Worm (Caenorhabditis elegans) whole organism, L1 larva: ENCODE measurements around the gene act-2.

Source experiments
- C04F5.9 ChIP-seq: sonication (generic microtip); optimal IDR thresholded peaks from 2 replicates; lab custom pipeline; 2016; ENCODE audit warnings: missing genetic modification characterization, missing compliant biosample characterization
- C16A3.4 ChIP-seq: fragments of 150-350 bp; optimal IDR thresholded peaks from 2 replicates; lab custom pipeline; 2014; ENCODE audit warnings: missing biosample characterization, missing genetic modification characterization
- C34B4.2 ChIP-seq: sonication (generic microtip); optimal IDR thresholded peaks from 2 replicates; lab custom pipeline; 2017; ENCODE audit warnings: mild to moderate bottlenecking, missing genetic modification characterization, missing compliant biosample characterization
- Y116A8C.19 ChIP-seq: sonication (generic microtip); optimal IDR thresholded peaks from 2 replicates; lab custom pipeline; 2016; ENCODE audit warnings: missing compliant biosample characterization, missing genetic modification characterization, borderline replicate concordance
- aly-2 ChIP-seq: fragments of 150-350 bp; optimal IDR thresholded peaks from 2 replicates; lab custom pipeline; 2014; ENCODE audit warnings: missing biosample characterization, missing genetic modification characterization
- ceh-63 ChIP-seq: fragments of 200-800 bp; sonication (Bioruptor generic); optimal IDR thresholded peaks from 2 replicates; lab custom pipeline; 2018; ENCODE audit warnings: mild to moderate bottlenecking, missing genetic modification characterization, missing compliant biosample characterization
- ceh-82 ChIP-seq, 3 experiments: fragments of 150-350 bp in 1 of 3; sonication (generic microtip) in 2 of 3; optimal IDR thresholded peaks; 2 replicates each; lab custom pipeline; 2014 to 2017; ENCODE audit warnings: missing biosample characterization in 3 of 3, missing genetic modification characterization in 3 of 3
- ceh-88 ChIP-seq: fragments of 200-800 bp; sonication (Bioruptor generic); IDR thresholded peaks from 2 replicates; pipeline ENCODE4 v1.3.6; 2022; ENCODE audit warnings: missing genetic modification characterization, missing compliant biosample characterization
- ceh-90 ChIP-seq: sonication (generic microtip); optimal IDR thresholded peaks from 2 replicates; lab custom pipeline; 2016; ENCODE audit warnings: missing genetic modification characterization, missing compliant biosample characterization
- dpl-1 ChIP-seq, 3 experiments: fragments of 150-350 bp in 2 of 3; sonication (generic microtip) in 1 of 3; optimal IDR thresholded peaks; 2 replicates each; lab custom pipeline; 2014 to 2017; ENCODE audit warnings: missing biosample characterization in 3 of 3, missing genetic modification characterization in 3 of 3, missing genetic modification reagents in 3 of 3
- egl-13 ChIP-seq: sonication (generic microtip); optimal IDR thresholded peaks from 2 replicates; lab custom pipeline; 2016; ENCODE audit warnings: missing genotype, missing genetic modification reagents, missing genetic modification characterization, missing compliant biosample characterization
- egl-27 ChIP-seq, 2 experiments: fragments of 150-350 bp in 1 of 2; sonication (generic microtip); optimal IDR thresholded peaks; 3 replicates each; lab custom pipeline; 2017 to 2018; ENCODE audit warnings: missing biosample characterization in 2 of 2, missing genetic modification characterization in 2 of 2, missing genetic modification reagents in 2 of 2
- ets-5 ChIP-seq: fragments of 200-800 bp; sonication (Bioruptor generic); IDR thresholded peaks from 2 replicates; pipeline ENCODE4 v1.3.6; 2022; ENCODE audit warnings: missing genetic modification characterization, missing compliant biosample characterization
- fkh-10 ChIP-seq: sonication (generic microtip); optimal IDR thresholded peaks from 2 replicates; lab custom pipeline; 2017; ENCODE audit warnings: missing biosample characterization, missing genetic modification reagents, missing genetic modification characterization
- fkh-8 ChIP-seq: sonication (generic microtip); optimal IDR thresholded peaks from 2 replicates; lab custom pipeline; 2016; ENCODE audit warnings: mild to moderate bottlenecking, missing genetic modification characterization, missing compliant biosample characterization
- fos-1 ChIP-seq: fragments of 150-350 bp; optimal IDR thresholded peaks from 2 replicates; lab custom pipeline; 2014; ENCODE audit warnings: missing biosample characterization, missing genetic modification characterization
- grh-1 ChIP-seq: fragments of 200-800 bp; sonication (Bioruptor generic); IDR thresholded peaks from 2 replicates; pipeline ENCODE4 v1.3.6; 2022; ENCODE audit warnings: missing genetic modification reagents, missing genetic modification characterization, missing compliant biosample characterization
- hlh-17 ChIP-seq: fragments of 200-800 bp; sonication (Bioruptor generic); optimal IDR thresholded peaks from 2 replicates; lab custom pipeline; 2018; ENCODE audit warnings: missing genetic modification characterization, mild to moderate bottlenecking, missing compliant biosample characterization, moderate library complexity, borderline replicate concordance
- hlh-4 ChIP-seq: sonication (generic microtip); optimal IDR thresholded peaks from 2 replicates; lab custom pipeline; 2016; ENCODE audit warnings: mild to moderate bottlenecking, missing genetic modification characterization, missing compliant biosample characterization
- isw-1 ChIP-seq: fragments of 200-800 bp; sonication (Bioruptor generic); IDR thresholded peaks from 2 replicates; pipeline ENCODE4 v1.3.6; 2022; ENCODE audit warnings: missing genetic modification characterization, missing compliant biosample characterization
- lin-14 ChIP-seq: fragments of 200-800 bp; sonication (Bioruptor generic); optimal IDR thresholded peaks from 2 replicates; lab custom pipeline; 2018; ENCODE audit warnings: mild to moderate bottlenecking, missing genetic modification characterization, moderate library complexity, missing compliant biosample characterization
- lsy-2 ChIP-seq, 2 experiments: fragments of 150-350 bp; optimal IDR thresholded peaks; 2 replicates each; lab custom pipeline; 2014; ENCODE audit warnings: missing biosample characterization in 2 of 2, missing genetic modification characterization in 2 of 2
- mef-2 ChIP-seq: fragments of 150-350 bp; optimal IDR thresholded peaks from 2 replicates; lab custom pipeline; 2014; ENCODE audit warnings: missing biosample characterization, missing genetic modification characterization
- nhr-19 ChIP-seq: fragments of 200-800 bp; sonication (Bioruptor generic); conservative IDR thresholded peaks from 2 replicates; pipeline ENCODE4 v1.3.6; 2022; ENCODE audit warnings: missing genetic modification characterization, missing compliant biosample characterization
- nhr-20 ChIP-seq: sonication (generic microtip); optimal IDR thresholded peaks from 2 replicates; lab custom pipeline; 2016; ENCODE audit warnings: mild to moderate bottlenecking, missing genetic modification characterization, missing compliant biosample characterization
- nhr-237 ChIP-seq: fragments of 150-350 bp; optimal IDR thresholded peaks from 2 replicates; lab custom pipeline; 2014; ENCODE audit warnings: missing biosample characterization, missing genetic modification characterization
- nhr-47 ChIP-seq: sonication (generic microtip); optimal IDR thresholded peaks from 2 replicates; lab custom pipeline; 2016; ENCODE audit warnings: mild to moderate bottlenecking, missing genetic modification characterization, moderate library complexity, missing compliant biosample characterization
- nhr-71 ChIP-seq: sonication (generic microtip); optimal IDR thresholded peaks from 2 replicates; lab custom pipeline; 2016; ENCODE audit warnings: mild to moderate bottlenecking, missing genetic modification characterization, moderate library complexity, missing compliant biosample characterization
- nhr-76 ChIP-seq: sonication (generic microtip); optimal IDR thresholded peaks from 2 replicates; lab custom pipeline; 2017; ENCODE audit warnings: missing biosample characterization, missing genetic modification characterization
- nhr-77 ChIP-seq: fragments of 150-350 bp; optimal IDR thresholded peaks from 2 replicates; lab custom pipeline; 2014; ENCODE audit warnings: missing biosample characterization, missing genetic modification characterization
- pag-3 ChIP-seq: sonication (generic microtip); optimal IDR thresholded peaks from 2 replicates; lab custom pipeline; 2017; ENCODE audit warnings: missing genetic modification characterization, mild to moderate bottlenecking, missing compliant biosample characterization, antibody characterized with exemption, borderline replicate concordance; ENCODE audit not compliant: insufficient read depth
- rnt-1 ChIP-seq: sonication (generic microtip); optimal IDR thresholded peaks from 2 replicates; lab custom pipeline; 2016; ENCODE audit warnings: mild to moderate bottlenecking, missing genetic modification characterization, moderate library complexity, missing compliant biosample characterization
- skn-1 ChIP-seq: fragments of 150-350 bp; optimal IDR thresholded peaks from 2 replicates; lab custom pipeline; 2014; ENCODE audit warnings: missing biosample characterization, missing genetic modification characterization
- sptf-1 ChIP-seq: fragments of 150-350 bp; optimal IDR thresholded peaks from 2 replicates; lab custom pipeline; 2014; ENCODE audit warnings: missing biosample characterization, missing genetic modification characterization
- swsn-7 ChIP-seq: sonication (generic microtip); optimal IDR thresholded peaks from 2 replicates; lab custom pipeline; 2016; ENCODE audit warnings: missing genetic modification characterization, missing compliant biosample characterization
- tbx-2 ChIP-seq: sonication (generic microtip); optimal IDR thresholded peaks from 2 replicates; lab custom pipeline; 2016; ENCODE audit warnings: missing genetic modification characterization, missing compliant biosample characterization
- unc-30 ChIP-seq: sonication (generic microtip); optimal IDR thresholded peaks from 2 replicates; lab custom pipeline; 2017; ENCODE audit warnings: missing biosample characterization, missing genetic modification characterization
- unc-62 ChIP-seq: fragments of 150-350 bp; optimal IDR thresholded peaks from 2 replicates; lab custom pipeline; 2014; ENCODE audit warnings: missing biosample characterization, missing genetic modification reagents, missing genetic modification characterization
- unc-86 ChIP-seq: sonication (generic microtip); optimal IDR thresholded peaks from 2 replicates; lab custom pipeline; 2016; ENCODE audit warnings: missing genetic modification characterization, missing compliant biosample characterization
- unc-98 ChIP-seq: fragments of 200-800 bp; sonication (Bioruptor generic); IDR thresholded peaks from 2 replicates; pipeline ENCODE4 v1.3.6; 2022; ENCODE audit warnings: missing genetic modification characterization, missing compliant biosample characterization
- xbp-1 ChIP-seq: sonication (generic microtip); optimal IDR thresholded peaks from 2 replicates; lab custom pipeline; 2016; ENCODE audit warnings: missing genetic modification characterization, missing compliant biosample characterization
- zag-1 ChIP-seq: fragments of 150-350 bp; optimal IDR thresholded peaks from 2 replicates; lab custom pipeline; 2014; ENCODE audit warnings: missing biosample characterization, missing genetic modification characterization
- zip-4 ChIP-seq: fragments of 200-800 bp; sonication (Bioruptor generic); optimal IDR thresholded peaks from 2 replicates; lab custom pipeline; 2018; ENCODE audit warnings: mild to moderate bottlenecking, missing genetic modification characterization, moderate library complexity, missing compliant biosample characterization

The act-2 gene

DNA sequence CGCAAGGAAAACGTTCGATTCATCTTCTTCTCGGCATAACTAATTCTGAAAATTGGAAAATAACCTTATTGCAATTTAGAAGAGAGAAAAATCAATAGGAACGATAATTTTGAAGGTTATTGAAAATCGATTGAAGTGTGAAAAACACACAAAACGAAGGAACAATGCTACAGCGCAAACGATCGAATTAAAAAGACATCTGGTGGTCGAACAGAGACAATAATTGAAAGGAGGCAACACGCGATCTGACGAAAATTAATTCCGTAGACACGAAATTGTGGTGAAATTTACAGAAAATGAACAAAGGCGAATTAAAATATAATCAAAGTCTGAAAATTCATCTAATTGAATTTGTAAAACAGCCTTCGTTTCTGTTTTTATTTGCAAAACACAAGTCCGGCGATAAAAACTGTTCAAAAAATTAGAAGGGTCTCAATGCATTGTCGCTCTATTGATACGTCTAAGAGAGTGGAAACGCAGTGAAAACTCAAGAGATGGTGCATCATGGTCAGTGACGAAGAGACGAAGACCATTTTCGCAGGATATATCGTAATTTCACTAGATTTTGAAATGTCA is 38.5 kb downstream of the act-2 start, which contains the start of gene pak-2 (continued):
- TF ChIP-seq fkh-8 (tag; lab: Kevin White, UChicago) (peak; percentile 85), mef-2 (no peak), lin-14 (GFP tag; lab: Kevin White, UChicago) (peak; percentile 95), fos-1 (tag; lab: Kevin White, UChicago) (peak; percentile 60), unc-98 (peak; percentile 76; the same call in 1 of the 2 replicates), ceh-90 (tag; lab: Kevin White, UChicago) (peak; percentile 64), zag-1 (tag; lab: Kevin White, UChicago) (peak; percentile 31), zip-4 (no peak), aly-2 (tag; lab: Kevin White, UChicago) (peak; percentile 53), dpl-1 (GFP tag; optimal IDR thresholded peaks at IDR 0.05; lab: Kevin White, UChicago) (peak; percentile 61 to 77 (median 68)), ceh-63 (peak; percentile 87), unc-62 (GFP tag; lab: Kevin White, UChicago) (no peak), rnt-1 (peak; percentile 88), nhr-19 (peak; percentile 80), Y116A8C.19 (no peak), xbp-1 (tag; lab: Kevin White, UChicago) (peak; percentile 83), unc-86 (tag; lab: Kevin White, UChicago) (peak; percentile 73), egl-27 (tag; optimal IDR thresholded peaks at IDR 0.05; lab: Kevin White, UChicago) (no peak), pag-3 (tag; lab: Kevin White, UChicago) (no peak), C04F5.9 (tag; lab: Kevin White, UChicago) (peak; percentile 70), nhr-237 (tag; lab: Kevin White, UChicago) (peak; percentile 59), C16A3.4 (peak; percentile 96), ceh-88 (GFP tag; lab: Robert Waterston, UW) (peak; percentile 85), nhr-76 (tag; lab: Kevin White, UChicago) (no peak), isw-1 (peak; percentile 87), skn-1 (tag; lab: Kevin White, UChicago) (peak; percentile 38), ceh-82 (tag; optimal IDR thresholded peaks at IDR 0.05; lab: Kevin White, UChicago) (peak; percentile 32 to 64 (median 59)), hlh-17 (no peak), tbx-2 (tag; lab: Kevin White, UChicago) (peak; percentile 85), nhr-20 (tag; lab: Kevin White, UChicago) (peak; percentile 90), egl-13 (tag; lab: Kevin White, UChicago) (peak; percentile 71), grh-1 (GFP tag; lab: Robert Waterston, UW) (peak; percentile 31; the same call in 1 of the 2 replicates)

DNA sequence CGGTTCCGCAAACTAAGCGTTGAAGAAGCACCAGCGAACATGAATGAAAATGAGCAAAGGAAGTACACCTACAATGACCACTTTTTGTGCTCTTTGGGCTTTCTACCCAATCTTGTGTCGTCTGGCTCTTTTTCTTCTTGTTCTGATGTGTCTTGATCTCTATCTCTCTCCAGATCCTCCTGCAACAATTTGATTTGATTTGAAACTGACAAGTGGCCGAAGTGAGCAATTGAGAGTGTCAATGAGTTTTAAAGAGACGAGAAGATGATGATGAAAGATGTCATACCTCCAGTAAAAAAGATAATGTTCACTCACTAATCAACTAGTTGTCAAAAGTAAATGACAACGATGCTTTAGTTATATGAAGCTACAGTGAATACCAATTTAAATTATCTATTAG is 43.2 kb downstream of the act-2 start, which contains the start of gene pptr-2:
pptr-2 (minus strand) TSS at position 184 of the 400 bp plus-strand sequence.
- TF ChIP-seq nhr-76 (tag; lab: Kevin White, UChicago) (no peak), rnt-1 (peak; percentile 60), nhr-71 (tag; lab: Kevin White, UChicago) (peak; percentile 64), lin-14 (GFP tag; lab: Kevin White, UChicago) (peak; percentile 70), lsy-2 (tag; optimal IDR thresholded peaks at IDR 0.05; lab: Kevin White, UChicago) (peak in 1 of 2 experiments; percentile 1)
- TF ChIP-seq, all 84 proteins: peak for 4

DNA sequence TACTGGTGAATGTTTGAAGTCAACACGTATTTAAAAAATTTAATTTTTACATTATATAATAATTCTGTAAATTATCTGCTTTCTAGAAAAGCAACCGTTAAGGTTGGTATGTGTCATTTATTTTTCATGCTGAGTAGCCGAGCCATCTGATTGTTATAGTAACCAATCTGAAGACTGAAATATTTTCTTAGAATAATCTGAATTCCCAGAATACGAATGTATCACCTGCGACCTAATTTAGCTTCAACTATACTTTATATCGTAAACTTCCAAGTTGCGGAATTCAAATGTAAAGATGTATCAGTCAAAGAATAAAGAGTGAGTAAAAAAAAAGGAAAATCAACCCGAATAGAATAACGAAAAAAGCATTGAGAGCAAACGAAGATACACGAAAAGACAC is 44.7 kb downstream of the act-2 start:
- no peak for TF ChIP-seq nhr-77 (tag; lab: Kevin White, UChicago)
- no peak for TF ChIP-seq ets-5 (GFP tag; lab: Robert Waterston, UW)
- TF ChIP-seq C34B4.2 (tag; lab: Kevin White, UChicago) = no peak
- peak; percentile 34 for TF ChIP-seq nhr-47 (tag; lab: Kevin White, UChicago)
- no peak for TF ChIP-seq ceh-88 (GFP tag; lab: Robert Waterston, UW)
- no peak for TF ChIP-seq unc-98
- TF ChIP-seq nhr-71 (tag; lab: Kevin White, UChicago) = peak; percentile 42
- peak; percentile 47 for TF ChIP-seq fkh-8 (tag; lab: Kevin White, UChicago)
- TF ChIP-seq sptf-1 (tag; lab: Kevin White, UChicago) = no peak
- no peak for TF ChIP-seq unc-30 (tag; lab: Kevin White, UChicago)
- TF ChIP-seq swsn-7 = no peak
- peak; percentile 2 for TF ChIP-seq fkh-10 (GFP tag; lab: Kevin White, UChicago)
- no peak for TF ChIP-seq Y116A8C.19
- peak; percentile 94 for TF ChIP-seq hlh-4 (tag; lab: Kevin White, UChicago)
